Worm (Caenorhabditis elegans) whole organism, L3 larva: ENCODE data around the gene snr-1.

Experiments used
- ceh-82 ChIP-seq: fragments of 150-350 bp; optimal IDR thresholded peaks from 2 replicates; lab custom pipeline; 2014; ENCODE audit warnings: missing biosample characterization, missing genetic modification characterization
- elt-2 ChIP-seq: sonication (generic microtip); optimal IDR thresholded peaks from 2 replicates; lab custom pipeline; 2016; ENCODE audit warnings: missing genetic modification reagents, mild to moderate bottlenecking, missing genetic modification characterization, missing compliant biosample characterization
- elt-3 ChIP-seq, 3 experiments: fragments of 150-350 bp in 1 of 3; sonication (generic microtip) in 2 of 3; optimal IDR thresholded peaks; 2 replicates in 2 of 3; 4 replicates in 1 of 3; lab custom pipeline; 2014 to 2017; ENCODE audit warnings: missing biosample characterization in 3 of 3, missing genetic modification characterization in 3 of 3
- fkh-10 ChIP-seq: sonication (generic microtip); optimal IDR thresholded peaks from 2 replicates; lab custom pipeline; 2017; ENCODE audit warnings: missing biosample characterization, missing genetic modification reagents, missing genetic modification characterization
- fos-1 ChIP-seq: fragments of 150-350 bp; optimal IDR thresholded peaks from 2 replicates; lab custom pipeline; 2014; ENCODE audit warnings: missing biosample characterization, missing genetic modification characterization
- lin-39 ChIP-seq: fragments of 150-350 bp; optimal IDR thresholded peaks from 2 replicates; lab custom pipeline; 2018; ENCODE audit warnings: missing biosample characterization, missing genetic modification reagents, missing genetic modification characterization
- mdl-1 ChIP-seq: fragments of 150-350 bp; optimal IDR thresholded peaks from 2 replicates; lab custom pipeline; 2014; ENCODE audit warnings: missing biosample characterization, missing genetic modification characterization
- nhr-11 ChIP-seq: fragments of 150-350 bp; optimal IDR thresholded peaks from 2 replicates; lab custom pipeline; 2014; ENCODE audit warnings: missing biosample characterization, missing genetic modification characterization
- nhr-237 ChIP-seq: fragments of 150-350 bp; optimal IDR thresholded peaks from 2 replicates; lab custom pipeline; 2014; ENCODE audit warnings: missing biosample characterization, missing genetic modification characterization
- nhr-28 ChIP-seq: fragments of 150-350 bp; optimal IDR thresholded peaks from 2 replicates; lab custom pipeline; 2014; ENCODE audit warnings: missing biosample characterization, missing genetic modification characterization
- skn-1 ChIP-seq: fragments of 150-350 bp; optimal IDR thresholded peaks from 2 replicates; lab custom pipeline; 2014; ENCODE audit warnings: missing biosample characterization, missing genetic modification characterization
- ztf-11 ChIP-seq: fragments of 150-350 bp; optimal IDR thresholded peaks from 2 replicates; lab custom pipeline; 2014; ENCODE audit warnings: missing biosample characterization, missing genetic modification characterization

DNA sequence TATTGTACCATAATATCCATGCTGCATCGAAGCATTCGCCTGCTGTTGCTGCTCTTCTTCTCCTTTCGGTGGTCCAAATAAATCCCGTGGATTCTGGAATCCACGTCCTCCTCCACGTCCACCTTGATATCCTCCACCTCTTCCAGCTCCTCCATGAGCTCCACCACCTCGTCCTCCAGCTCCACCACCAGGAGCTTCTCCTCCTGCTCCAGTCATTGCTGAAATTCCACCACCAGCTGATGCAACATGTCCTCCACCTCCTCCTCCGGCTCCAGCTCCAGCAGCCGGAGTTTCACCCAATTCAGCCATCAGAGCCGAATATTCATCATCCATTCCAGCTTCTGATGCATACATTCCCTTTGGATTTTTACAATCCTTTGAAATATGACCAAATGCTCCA lies 17.7 kb downstream of the snr-1 start:
- TF ChIP-seq fos-1 (tag; lab: Kevin White, UChicago): no peak
- TF ChIP-seq ceh-82: no peak
- TF ChIP-seq nhr-11 (tag; lab: Kevin White, UChicago): no peak
- TF ChIP-seq elt-2: no peak
- no peak for TF ChIP-seq fkh-10
- TF ChIP-seq skn-1 (tag; lab: Kevin White, UChicago): no peak
- TF ChIP-seq lin-39 (tag; lab: Kevin White, UChicago): no peak
- TF ChIP-seq ztf-11 (tag; lab: Kevin White, UChicago): no peak
- no peak for TF ChIP-seq mdl-1 (tag; lab: Kevin White, UChicago)
- no peak for TF ChIP-seq nhr-28 (tag; lab: Kevin White, UChicago)
- no peak for TF ChIP-seq elt-3 (tag; optimal IDR thresholded peaks at IDR 0.05; lab: Kevin White, UChicago)
- TF ChIP-seq nhr-237 (tag; lab: Kevin White, UChicago): no peak
